Worm (Caenorhabditis elegans): ENCODE results near the gene C47E8.11.

The C47E8.11 gene

ce11 chrV:14659595-14659994, 28.8 kb upstream of the C47E8.11 start:
- no peak for TF ChIP-seq pqm-1 (tag; optimal IDR thresholded peaks at IDR 0.05)
- TF ChIP-seq pat-9 (tag; optimal IDR thresholded peaks at IDR 0.05): no peak
- TF ChIP-seq ceh-45 (GFP tag; IDR thresholded peaks at IDR 0.05): no peak
- TF ChIP-seq unc-3 (GFP tag; conservative IDR thresholded peaks at IDR 0.05): no peak
- TF ChIP-seq unc-3 (tag; optimal IDR thresholded peaks at IDR 0.05): no peak
- no peak for TF ChIP-seq unc-86 (tag; optimal IDR thresholded peaks at IDR 0.05)

ce11 chrV:14660608-14661355, 27.6 kb upstream of the C47E8.11 start, which contains the start of gene srh-17:
srh-17 (plus strand) TSS chrV:14661305.
- TF ChIP-seq ceh-30 (tag; optimal IDR thresholded peaks at IDR 0.05): no peak
- no peak for TF ChIP-seq lin-11 (tag; optimal IDR thresholded peaks at IDR 0.05)
- no peak for TF ChIP-seq pag-3 (tag; optimal IDR thresholded peaks at IDR 0.05; ENCODE audit: borderline replicate concordance)
- no peak for TF ChIP-seq K02D7.2 (tag; optimal IDR thresholded peaks at IDR 0.05)
- no peak for TF ChIP-seq nfya-1 (tag; optimal IDR thresholded peaks at IDR 0.05)
- no peak for TF ChIP-seq mec-3 (tag; optimal IDR thresholded peaks at IDR 0.05; ENCODE audit: borderline replicate concordance)
- TF ChIP-seq ceh-31 (tag; optimal IDR thresholded peaks at IDR 0.05): no peak
- TF ChIP-seq hlh-8 (tag; optimal IDR thresholded peaks at IDR 0.05): no peak

ce11 chrV:14663006-14663405, 25.4 kb upstream of the C47E8.11 start, which contains the start of gene C47E8.9:
C47E8.9 (plus strand) TSS chrV:14663306.
- TF ChIP-seq gmeb-2 (tag; optimal IDR thresholded peaks at IDR 0.05) (no peak), elt-4 (tag; optimal IDR thresholded peaks at IDR 0.05) (no peak), pag-3 (tag; optimal IDR thresholded peaks at IDR 0.05; ENCODE audit: borderline replicate concordance) (no peak), K09A11.1 (tag; optimal IDR thresholded peaks at IDR 0.05; ENCODE audit: insufficient read depth) (no peak), dmd-4 (tag; optimal IDR thresholded peaks at IDR 0.05; ENCODE audit: borderline replicate concordance) (no peak), fkh-6 (tag; optimal IDR thresholded peaks at IDR 0.05) (no peak), ceh-2 (tag; optimal IDR thresholded peaks at IDR 0.05) (no peak), lin-11 (tag; optimal IDR thresholded peaks at IDR 0.05) (no peak), ceh-9 (tag; optimal IDR thresholded peaks at IDR 0.05) (no peak), ceh-6 (GFP tag; optimal IDR thresholded peaks at IDR 0.05) (no peak), T23F11.4 (GFP tag; optimal IDR thresholded peaks at IDR 0.05) (no peak), unc-42 (tag; optimal IDR thresholded peaks at IDR 0.05) (no peak), ceh-34 (tag; optimal IDR thresholded peaks at IDR 0.05) (no peak), Y22D7AL.16 (tag; optimal IDR thresholded peaks at IDR 0.05) (no peak), fax-1 (tag; optimal IDR thresholded peaks at IDR 0.05) (no peak), sox-2 (GFP tag; IDR thresholded peaks at IDR 0.05) (no peak), pha-2 (tag; optimal IDR thresholded peaks at IDR 0.05) (no peak), ref-2 (tag; optimal IDR thresholded peaks at IDR 0.05) (no peak), unc-55 (GFP tag; optimal IDR thresholded peaks at IDR 0.05) (no peak)

ce11 chrV:14665728-14666127, 22.7 kb upstream of the C47E8.11 start, which contains the start of gene C47E8.1:
C47E8.1 (plus strand) TSS chrV:14666028.
- TF ChIP-seq nfya-1 (tag; optimal IDR thresholded peaks at IDR 0.05): no peak

DNA sequence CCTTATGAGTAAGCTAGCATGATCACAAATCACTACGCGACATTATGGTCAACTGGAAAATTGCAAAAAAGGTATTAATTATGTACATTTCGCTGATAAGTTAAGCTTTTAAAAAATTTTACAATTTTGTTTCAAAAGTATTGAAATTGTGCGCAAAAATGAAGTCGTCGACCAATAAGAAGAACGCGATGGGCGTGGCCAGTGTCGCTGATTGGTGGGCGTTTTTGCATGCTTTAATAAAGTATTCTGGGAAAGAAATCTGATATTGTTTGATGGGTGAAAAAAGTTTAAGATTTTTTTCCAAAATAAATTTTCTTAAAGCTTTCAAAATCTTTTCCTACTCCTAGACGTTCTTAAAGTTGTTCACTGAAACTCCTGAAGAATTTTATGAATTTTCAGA, 10.1 kb upstream of the C47E8.11 start:
- TF ChIP-seq sox-4 (tag; optimal IDR thresholded peaks at IDR 0.05) (no peak), nfya-1 (tag; optimal IDR thresholded peaks at IDR 0.05) (peak; percentile 81), fkh-6 (tag; optimal IDR thresholded peaks at IDR 0.05) (no peak), ceh-24 (tag; optimal IDR thresholded peaks at IDR 0.05) (no peak)

Data from whole organism, late embryonic.